Worm (Caenorhabditis elegans): Measurements from ENCODE around the gene F47D2.11.

DNA sequence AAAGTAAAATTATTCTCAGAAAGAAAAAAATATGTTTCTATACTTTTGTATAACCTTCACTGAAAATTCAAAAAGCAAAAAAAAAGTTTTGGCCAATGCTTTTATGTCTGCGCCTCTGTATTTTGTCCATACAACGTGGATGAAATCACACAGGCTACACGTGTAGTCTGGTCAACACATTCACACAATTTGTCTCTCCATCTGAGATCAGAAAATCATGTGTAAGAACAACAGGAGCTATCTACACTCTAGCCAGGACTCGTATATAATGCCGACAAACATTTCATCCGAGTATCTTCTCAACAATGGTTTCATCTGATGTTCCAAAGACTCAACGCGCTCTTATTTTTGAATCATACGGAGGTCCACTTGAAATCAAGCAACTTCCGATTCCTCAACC is 31.0 kb upstream of the F47D2.11 start, which contains the start of gene D2063.1:
- TF ChIP-seq scrt-1 (GFP tag; IDR thresholded peaks at IDR 0.05) (no peak), ama-1 (optimal IDR thresholded peaks at IDR 0.05) (no peak), sea-1 (GFP tag; conservative IDR thresholded peaks at IDR 0.05) (no peak), ceh-13 (GFP tag; optimal IDR thresholded peaks at IDR 0.05) (no peak), flt-1 (GFP tag; IDR thresholded peaks at IDR 0.05) (no peak), aly-1 (tag; optimal IDR thresholded peaks at IDR 0.05) (no peak)
